Worm (Caenorhabditis elegans) whole organism, early embryonic: ENCODE results near the gene dhs-16.

Experiments
- B0310.2 ChIP-seq: sonication (generic microtip); optimal IDR thresholded peaks from 2 replicates; lab custom pipeline; 2016; ENCODE audit warnings: mild to moderate bottlenecking, missing genetic modification characterization, missing compliant biosample characterization
- F13C5.2 ChIP-seq: sonication (generic microtip); optimal IDR thresholded peaks from 2 replicates; lab custom pipeline; 2017; ENCODE audit warnings: mild to moderate bottlenecking, missing genetic modification characterization, inconsistent platforms, missing compliant biosample characterization
- ama-1 ChIP-seq: fragments of 150-350 bp; optimal IDR thresholded peaks from 2 replicates; lab custom pipeline; 2014
- ceh-13 ChIP-seq: fragments of 200-800 bp; sonication (Bioruptor generic); optimal IDR thresholded peaks from 2 replicates; lab custom pipeline; 2018; ENCODE audit warnings: mild to moderate bottlenecking, missing genetic modification characterization, missing compliant biosample characterization
- flt-1 ChIP-seq: fragments of 200-800 bp; sonication (Bioruptor generic); IDR thresholded peaks from 2 replicates; pipeline ENCODE4 v1.3.6; 2022; ENCODE audit warnings: missing genetic modification characterization, missing compliant biosample characterization
- hmg-4 ChIP-seq: fragments of 200-800 bp; sonication (Bioruptor generic); optimal IDR thresholded peaks from 2 replicates; lab custom pipeline; 2018; ENCODE audit warnings: mild to moderate bottlenecking, missing genetic modification characterization, missing compliant biosample characterization
- hnd-1 ChIP-seq: sonication (generic microtip); optimal IDR thresholded peaks from 2 replicates; lab custom pipeline; 2016; ENCODE audit warnings: missing genetic modification characterization, missing compliant biosample characterization
- scrt-1 ChIP-seq: fragments of 200-800 bp; sonication (Bioruptor generic); IDR thresholded peaks from 2 replicates; pipeline ENCODE4 v1.3.6; 2022; ENCODE audit warnings: missing genetic modification characterization, missing compliant biosample characterization
- tbx-11 ChIP-seq: fragments of 200-800 bp; sonication (Bioruptor generic); IDR thresholded peaks from 2 replicates; pipeline ENCODE4 v1.3.6; 2022; ENCODE audit warnings: missing genetic modification characterization, missing compliant biosample characterization
- tbx-37 ChIP-seq: fragments of 200-800 bp; sonication (Bioruptor generic); conservative IDR thresholded peaks from 2 replicates; pipeline ENCODE4 v1.3.6; 2022; ENCODE audit warnings: missing genetic modification reagents, missing genetic modification characterization, missing compliant biosample characterization
- tra-4 ChIP-seq: sonication (generic microtip); optimal IDR thresholded peaks from 2 replicates; lab custom pipeline; 2017; ENCODE audit warnings: missing genetic modification characterization, missing compliant biosample characterization

- no peak for TF ChIP-seq flt-1
- TF ChIP-seq tbx-37 (GFP tag; lab: Robert Waterston, UW), result no peak
- no peak for TF ChIP-seq tra-4 (tag; lab: Kevin White, UChicago)
- no peak for TF ChIP-seq ama-1 (lab: Kevin White, UChicago)
- no peak for TF ChIP-seq F13C5.2 (tag; lab: Kevin White, UChicago)
- TF ChIP-seq tbx-11 (GFP tag; lab: Robert Waterston, UW), result no peak
- TF ChIP-seq hmg-4 (GFP tag; lab: Kevin White, UChicago), result no peak
- TF ChIP-seq hnd-1 (tag; lab: Kevin White, UChicago), result no peak
- TF ChIP-seq scrt-1 (GFP tag; lab: Robert Waterston, UW), result no peak
- no peak for TF ChIP-seq ceh-13 (GFP tag; lab: Kevin White, UChicago)
- TF ChIP-seq B0310.2 (tag; lab: Kevin White, UChicago), result no peak
Observed at ce11 chrV:5964658-5965178, 18.8 kb upstream of the dhs-16 start.
